Fruit fly (Drosophila melanogaster): ENCODE results near the gene CG31088.
A peak's percentile ranks its signal among the peaks of the same experiment; 100 is the strongest.

The CG31088 gene

DNA sequence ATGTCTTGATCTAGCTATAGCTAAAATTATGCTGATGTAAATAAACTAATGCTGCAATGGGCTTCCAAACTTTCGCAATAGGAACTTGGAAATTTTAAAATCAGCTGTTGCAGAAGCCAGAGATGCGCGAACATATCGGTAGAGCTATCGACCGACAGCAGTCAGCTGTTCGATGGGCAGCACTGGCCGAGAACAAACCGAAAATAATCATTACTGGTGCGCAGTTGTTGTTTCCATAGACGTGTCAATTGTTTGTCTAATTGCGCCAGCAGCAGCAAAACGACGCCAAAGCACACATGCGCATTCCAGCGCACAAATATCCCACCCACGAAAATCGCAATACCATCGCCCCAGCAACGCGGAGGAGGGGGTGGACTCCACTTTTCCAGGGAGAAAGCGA is 15.8 kb downstream of the CG31088 start, which contains the start of gene Sap47 (continued):
- TF ChIP-seq lbe (GFP tag; optimal IDR thresholded peaks at IDR 0.05) (no peak), Tbp (GFP tag; optimal IDR thresholded peaks at IDR 0.05) (no peak), Ssrp (tag; optimal IDR thresholded peaks at IDR 0.05) (no peak), wek (GFP tag; optimal IDR thresholded peaks at IDR 0.05) (no peak), ab (GFP tag; optimal IDR thresholded peaks at IDR 0.05) (no peak), CG30431 (GFP tag; optimal IDR thresholded peaks at IDR 0.05) (no peak), tll (GFP tag; optimal IDR thresholded peaks at IDR 0.05) (no peak), Dip2 (GFP tag; IDR thresholded peaks at IDR 0.05) (no peak), Ravus (GFP tag; IDR thresholded peaks at IDR 0.05) (no peak), Chrac-16 (GFP tag; optimal IDR thresholded peaks at IDR 0.05) (no peak), Antp (GFP tag; optimal IDR thresholded peaks at IDR 0.05) (no peak), CG10462 (GFP tag; optimal IDR thresholded peaks at IDR 0.05) (no peak), schlank (tag; optimal IDR thresholded peaks at IDR 0.05) (no peak), CG13296 (GFP tag; optimal IDR thresholded peaks at IDR 0.05) (no peak), sens-2 (GFP tag; IDR thresholded peaks at IDR 0.05) (no peak), cad (GFP tag; optimal IDR thresholded peaks at IDR 0.05) (no peak), CG14441 (GFP tag; IDR thresholded peaks at IDR 0.05) (no peak), CG12769 (tag; optimal IDR thresholded peaks at IDR 0.05) (peak; percentile 57), Hand (GFP tag; optimal IDR thresholded peaks at IDR 0.05) (no peak), ato (GFP tag; IDR thresholded peaks at IDR 0.05; ENCODE audit: partially characterized antibody) (peak; percentile 80), CG16815 (GFP tag; optimal IDR thresholded peaks at IDR 0.05) (no peak), CG4282 (GFP tag; optimal IDR thresholded peaks at IDR 0.05) (no peak), maf-S (GFP tag; optimal IDR thresholded peaks at IDR 0.05) (no peak), zfh1 (GFP tag; IDR thresholded peaks at IDR 0.05) (no peak), PHDP (tag; optimal IDR thresholded peaks at IDR 0.05) (no peak), emc (GFP tag; optimal IDR thresholded peaks at IDR 0.05) (no peak), ap (GFP tag; IDR thresholded peaks at IDR 0.05) (no peak), ind (GFP tag; optimal IDR thresholded peaks at IDR 0.05) (no peak), crp (GFP tag; optimal IDR thresholded peaks at IDR 0.05) (peak; percentile 92 to 100), CG30403 (GFP tag; optimal IDR thresholded peaks at IDR 0.05) (no peak), ERR (GFP tag; optimal IDR thresholded peaks at IDR 0.05) (no peak), caup (GFP tag; optimal IDR thresholded peaks at IDR 0.05; ENCODE audit: severe bottlenecking) (no peak), p53 (GFP tag; optimal IDR thresholded peaks at IDR 0.05) (no peak), CG18262 (tag; optimal IDR thresholded peaks at IDR 0.05) (no peak), Hmx (GFP tag; optimal IDR thresholded peaks at IDR 0.05) (no peak), HLH3B (GFP tag; IDR thresholded peaks at IDR 0.05) (no peak), CG10274 (GFP tag; optimal IDR thresholded peaks at IDR 0.05) (no peak), phol (tag; optimal IDR thresholded peaks at IDR 0.05) (no peak), CG4424 (GFP tag; optimal IDR thresholded peaks at IDR 0.05) (no peak), D19A (tag; optimal IDR thresholded peaks at IDR 0.05) (no peak), tx (GFP tag; optimal IDR thresholded peaks at IDR 0.05) (no peak), ara (GFP tag; IDR thresholded peaks at IDR 0.05) (no peak), H15 (GFP tag; IDR thresholded peaks at IDR 0.05) (no peak), h (optimal IDR thresholded peaks at IDR 0.05) (no peak), Awh (GFP tag; IDR thresholded peaks at IDR 0.05) (no peak), CG10565 (GFP tag; optimal IDR thresholded peaks at IDR 0.05) (no peak), Dll (GFP tag; IDR thresholded peaks at IDR 0.05; ENCODE audit: partially characterized antibody) (peak; percentile 84), CG6689 (GFP tag; IDR thresholded peaks at IDR 0.05) (no peak), Asciz (GFP tag; optimal IDR thresholded peaks at IDR 0.05) (no peak), CG3065 (GFP tag; optimal IDR thresholded peaks at IDR 0.05) (no peak), CG9609 (GFP tag; optimal IDR thresholded peaks at IDR 0.05) (no peak), HmgZ (tag; optimal IDR thresholded peaks at IDR 0.05) (peak; percentile 58), CG13424 (tag; optimal IDR thresholded peaks at IDR 0.05) (peak; percentile 14)
